Fruit fly (Drosophila melanogaster) whole organism, adult: ENCODE results near the gene CG45081.

Source experiments
- CG11617 ChIP-seq: fragments of 200-800 bp; sonication (Bioruptor generic); optimal IDR thresholded peaks from 2 replicates; lab custom pipeline; 2017; ENCODE audit warnings: mild to moderate bottlenecking, missing biosample characterization, missing genetic modification reagents, missing genetic modification characterization
- CG12768 ChIP-seq: fragments of 200-800 bp; sonication (Bioruptor generic); optimal IDR thresholded peaks from 2 replicates; lab custom pipeline; 2017; ENCODE audit warnings: missing biosample characterization, missing genetic modification characterization, mild to moderate bottlenecking, moderate library complexity, missing genetic modification reagents
- CG14711 ChIP-seq: fragments of 200-800 bp; sonication (Bioruptor generic); optimal IDR thresholded peaks from 2 replicates; lab custom pipeline; 2018; ENCODE audit warnings: missing biosample characterization, mild to moderate bottlenecking, missing genetic modification characterization, moderate library complexity
- CG1620 ChIP-seq: fragments of 200-800 bp; sonication (Bioruptor generic); optimal IDR thresholded peaks from 2 replicates; lab custom pipeline; 2016; ENCODE audit warnings: missing biosample characterization, missing genetic modification characterization
- CG33017 ChIP-seq: fragments of 200-800 bp; sonication (Bioruptor generic); optimal IDR thresholded peaks from 2 replicates; lab custom pipeline; 2018; ENCODE audit warnings: missing biosample characterization, mild to moderate bottlenecking, missing genetic modification characterization, moderate library complexity
- CG5204 ChIP-seq: fragments of 200-800 bp; sonication (Bioruptor generic); optimal IDR thresholded peaks from 2 replicates; lab custom pipeline; 2016; ENCODE audit warnings: missing biosample characterization, missing genetic modification characterization
- CG7045 ChIP-seq: fragments of 200-800 bp; sonication (Bioruptor generic); optimal IDR thresholded peaks from 2 replicates; lab custom pipeline; 2017; ENCODE audit warnings: missing biosample characterization, mild to moderate bottlenecking, missing genetic modification characterization
- CG7101 ChIP-seq: fragments of 200-800 bp; sonication (Bioruptor generic); optimal IDR thresholded peaks from 2 replicates; lab custom pipeline; 2018; ENCODE audit warnings: missing biosample characterization, mild to moderate bottlenecking, missing genetic modification characterization, moderate library complexity
- Clk ChIP-seq: fragments of 200-800 bp; sonication (Bioruptor generic); optimal IDR thresholded peaks from 2 replicates; lab custom pipeline; 2017; ENCODE audit warnings: missing biosample characterization, missing genetic modification characterization
- Crg-1 ChIP-seq: fragments of 200-800 bp; sonication (Bioruptor generic); optimal IDR thresholded peaks from 2 replicates; lab custom pipeline; 2016; ENCODE audit warnings: missing biosample characterization, missing genetic modification characterization
- Hr96 ChIP-seq: fragments of 200-800 bp; sonication (Bioruptor generic); optimal IDR thresholded peaks from 2 replicates; lab custom pipeline; 2016; ENCODE audit warnings: missing biosample characterization, missing genetic modification characterization
- Mnt ChIP-seq: fragments of 200-800 bp; sonication (Bioruptor generic); optimal IDR thresholded peaks from 2 replicates; lab custom pipeline; 2016; ENCODE audit warnings: missing biosample characterization, mild to moderate bottlenecking, missing genetic modification characterization
- bab1 ChIP-seq: fragments of 200-800 bp; sonication (Bioruptor generic); optimal IDR thresholded peaks from 3 replicates; lab custom pipeline; 2019; ENCODE audit warnings: missing biosample characterization, mild to moderate bottlenecking, missing genetic modification characterization, moderate library complexity
- cic ChIP-seq: fragments of 200-800 bp; sonication (Bioruptor generic); optimal IDR thresholded peaks from 2 replicates; lab custom pipeline; 2017; ENCODE audit warnings: missing biosample characterization, mild to moderate bottlenecking, missing genetic modification characterization, moderate library complexity
- cnc ChIP-seq, 2 experiments: fragments of >200 bp; optimal IDR thresholded peaks; 2 replicates each; lab custom pipeline; 2017
- kay ChIP-seq: fragments of 200-800 bp; sonication (Bioruptor generic); peaks from one replicate; lab custom pipeline; 2016; ENCODE audit warnings: missing biosample characterization, missing genetic modification characterization, borderline replicate concordance
- ovo ChIP-seq: fragments of 200-800 bp; sonication (Bioruptor generic); optimal IDR thresholded peaks from 2 replicates; lab custom pipeline; 2016; ENCODE audit warnings: missing biosample characterization, missing genetic modification characterization
- pad ChIP-seq: fragments of 200-800 bp; sonication (Bioruptor generic); optimal IDR thresholded peaks from 3 replicates; lab custom pipeline; 2017; ENCODE audit warnings: missing biosample characterization, missing genetic modification characterization, mild to moderate bottlenecking, moderate library complexity, missing genetic modification reagents
- tj ChIP-seq: fragments of 200-800 bp; sonication (Bioruptor generic); optimal IDR thresholded peaks from 3 replicates; lab custom pipeline; 2017; ENCODE audit warnings: missing biosample characterization, mild to moderate bottlenecking, missing genetic modification characterization, moderate library complexity
- toe ChIP-seq: fragments of 200-800 bp; sonication (Bioruptor generic); optimal IDR thresholded peaks from 2 replicates; lab custom pipeline; 2016; ENCODE audit warnings: missing biosample characterization, missing genetic modification characterization

Gene CG45081

dm6 chr3L:19236554-19236953 is 29.3 kb upstream of the CG45081 start:
- TF ChIP-seq CG14711 (tag; lab: Kevin White, UChicago) (no peak), cnc (optimal IDR thresholded peaks at IDR 0.05; lab: Kevin White, UChicago) (no peak), CG12768 (GFP tag; lab: Kevin White, UChicago) (no peak), Clk (GFP tag; lab: Kevin White, UChicago) (no peak), bab1 (GFP tag; lab: Kevin White, UChicago) (no peak), CG7045 (no peak), tj (GFP tag; lab: Kevin White, UChicago) (no peak), Hr96 (no peak)

dm6 chr3L:19237780-19238179 is 28.1 kb upstream of the CG45081 start:
- no peak for TF ChIP-seq CG33017 (tag; lab: Kevin White, UChicago)
- no peak for TF ChIP-seq tj (GFP tag; lab: Kevin White, UChicago)
- TF ChIP-seq kay (GFP tag; lab: Kevin White, UChicago) = no peak
- TF ChIP-seq ovo (GFP tag; lab: Kevin White, UChicago) = no peak
- no peak for TF ChIP-seq bab1 (GFP tag; lab: Kevin White, UChicago)
- no peak for TF ChIP-seq cnc (optimal IDR thresholded peaks at IDR 0.05; lab: Kevin White, UChicago)
- no peak for TF ChIP-seq pad (GFP tag; lab: Kevin White, UChicago)

DNA sequence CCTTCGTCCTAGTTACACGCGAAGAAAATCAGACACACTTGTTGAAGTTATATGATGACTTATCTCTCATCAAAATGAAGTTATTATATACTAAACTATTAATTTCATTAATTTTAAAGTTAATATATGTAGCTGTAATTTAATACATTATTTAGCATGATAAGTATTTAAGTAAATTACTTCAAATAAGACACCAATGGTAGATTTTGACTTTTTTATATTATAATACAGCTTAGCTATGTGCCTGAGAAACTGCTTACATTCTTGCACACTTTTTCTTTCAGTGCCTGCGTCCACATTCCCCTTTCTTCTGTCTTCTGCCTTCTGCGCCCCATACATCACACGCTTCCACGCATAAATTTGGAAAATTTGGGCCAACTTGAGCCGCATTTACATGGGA is 14.2 kb upstream of the CG45081 start:
- TF ChIP-seq kay (GFP tag; lab: Kevin White, UChicago) = no peak
- no peak for TF ChIP-seq Crg-1 (GFP tag; lab: Kevin White, UChicago)
- TF ChIP-seq Hr96 = no peak
- no peak for TF ChIP-seq pad (GFP tag; lab: Kevin White, UChicago)
- no peak for TF ChIP-seq CG12768 (GFP tag; lab: Kevin White, UChicago)
- no peak for TF ChIP-seq CG1620 (GFP tag; lab: Kevin White, UChicago)
- TF ChIP-seq CG33017 (tag; lab: Kevin White, UChicago) = no peak
- TF ChIP-seq tj (GFP tag; lab: Kevin White, UChicago) = no peak
- TF ChIP-seq CG11617 = no peak
- TF ChIP-seq CG14711 (tag; lab: Kevin White, UChicago) = no peak
- TF ChIP-seq toe (GFP tag; lab: Kevin White, UChicago) = no peak
- TF ChIP-seq cic = no peak
- no peak for TF ChIP-seq CG7101 (tag; lab: Kevin White, UChicago)
- TF ChIP-seq CG7045 = no peak
- no peak for TF ChIP-seq Mnt (GFP tag; lab: Kevin White, UChicago)

DNA sequence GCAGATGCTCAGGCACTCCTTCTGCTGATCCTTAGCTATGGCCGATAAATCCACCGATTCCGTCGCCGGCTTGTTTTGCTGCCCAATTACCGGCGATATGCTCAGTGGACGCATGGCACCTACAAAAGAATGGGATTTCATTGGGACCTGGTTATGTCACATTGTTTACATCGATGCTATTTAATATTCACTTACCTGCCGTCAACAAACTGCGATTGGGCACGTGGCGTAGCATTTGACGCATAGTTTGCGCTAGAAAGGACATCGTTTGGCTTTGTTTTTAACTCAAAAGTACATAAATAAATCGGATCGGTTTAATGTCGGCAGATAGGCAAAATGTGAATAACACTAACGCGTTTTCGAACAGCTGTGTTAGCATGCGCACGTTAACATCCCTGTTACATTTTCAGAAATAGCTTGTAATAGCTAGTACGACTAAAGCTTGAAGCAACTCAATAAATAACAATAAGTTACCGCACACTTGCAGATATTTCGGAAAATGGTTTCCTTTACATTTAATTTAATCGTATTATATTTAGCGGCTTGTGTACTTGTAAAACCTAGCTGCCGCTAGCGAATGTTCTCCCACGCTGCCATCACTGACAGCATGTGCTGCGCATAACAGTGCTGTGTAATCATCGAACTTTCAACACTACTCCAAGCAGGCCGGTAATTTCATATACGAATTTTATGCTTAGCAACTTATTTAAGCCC is 11.0 kb upstream of the CG45081 start, which contains the start of the genes mRpL21 and rept:
Gene mRpL21, minus strand, starts transcription at position 347 of the 714 bp plus-strand sequence.
Gene rept, plus strand, starts transcription at position 626 of the 714 bp plus-strand sequence.
- TF ChIP-seq CG5204 (GFP tag; lab: Kevin White, UChicago) (no peak), CG1620 (GFP tag; lab: Kevin White, UChicago) (peak; percentile 78), Hr96 (peak; percentile 64), Clk (GFP tag; lab: Kevin White, UChicago) (no peak), bab1 (GFP tag; lab: Kevin White, UChicago) (peak; percentile 34), pad (GFP tag; lab: Kevin White, UChicago) (peak; percentile 64), kay (GFP tag; lab: Kevin White, UChicago) (no peak), cnc (optimal IDR thresholded peaks at IDR 0.05; lab: Kevin White, UChicago) (no peak), CG7045 (peak; percentile 63), ovo (GFP tag; lab: Kevin White, UChicago) (peak; percentile 48), CG11617 (peak; percentile 61), tj (GFP tag; lab: Kevin White, UChicago) (peak; percentile 23), cic (peak; percentile 19), CG12768 (GFP tag; lab: Kevin White, UChicago) (peak; percentile 76), CG33017 (tag; lab: Kevin White, UChicago) (peak; percentile 54), Mnt (GFP tag; lab: Kevin White, UChicago) (peak; percentile 97), toe (GFP tag; lab: Kevin White, UChicago) (peak; percentile 73), CG14711 (tag; lab: Kevin White, UChicago) (peak; percentile 41), CG7101 (tag; lab: Kevin White, UChicago) (peak; percentile 74), Crg-1 (GFP tag; lab: Kevin White, UChicago) (peak; percentile 75)

dm6 chr3L:19258199-19258598 is 7.7 kb upstream of the CG45081 start:
- TF ChIP-seq CG5204 (GFP tag; lab: Kevin White, UChicago) (no peak), cic (peak; percentile 6)

DNA sequence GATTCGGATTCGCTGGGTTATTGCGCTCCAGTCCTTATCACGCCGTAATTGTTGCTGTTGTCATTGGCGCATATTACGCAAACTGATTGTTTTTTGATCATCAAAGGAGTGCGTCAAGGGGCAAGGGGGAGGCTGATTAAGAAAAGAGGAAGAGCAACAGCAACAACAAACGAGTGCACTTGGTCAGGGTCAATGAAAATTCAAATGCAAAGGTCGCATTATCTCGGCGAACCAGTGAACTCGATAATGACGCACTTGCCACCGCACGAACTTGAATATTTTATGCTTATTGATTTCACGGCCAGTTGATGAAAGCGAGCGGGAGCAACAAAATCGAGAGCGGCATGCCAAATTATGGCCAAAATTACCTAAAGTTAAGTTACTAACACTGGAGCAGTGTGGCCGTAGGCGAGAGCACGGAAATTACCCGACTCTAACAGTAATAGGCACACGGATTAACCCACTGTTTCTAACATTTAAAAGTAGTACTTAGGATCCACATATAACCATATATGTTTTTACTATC is 5.5 kb upstream of the CG45081 start, which contains the start of gene nes:
Gene nes, minus strand, starts transcription at position 402 of the 526 bp plus-strand sequence.
- no peak for TF ChIP-seq CG33017 (tag; lab: Kevin White, UChicago)
- peak; percentile 8 for TF ChIP-seq CG14711 (tag; lab: Kevin White, UChicago)
- no peak for TF ChIP-seq CG11617
- TF ChIP-seq tj (GFP tag; lab: Kevin White, UChicago) = peak; percentile 48
- peak; percentile 29 for TF ChIP-seq Hr96
- no peak for TF ChIP-seq CG1620 (GFP tag; lab: Kevin White, UChicago)
- no peak for TF ChIP-seq cnc (optimal IDR thresholded peaks at IDR 0.05; lab: Kevin White, UChicago)
- TF ChIP-seq Crg-1 (GFP tag; lab: Kevin White, UChicago) = no peak
- TF ChIP-seq cic = peak; percentile 92
- no peak for TF ChIP-seq CG7101 (tag; lab: Kevin White, UChicago)
- no peak for TF ChIP-seq Clk (GFP tag; lab: Kevin White, UChicago)
- peak; percentile 45 for TF ChIP-seq CG12768 (GFP tag; lab: Kevin White, UChicago)
- no peak for TF ChIP-seq kay (GFP tag; lab: Kevin White, UChicago)
- TF ChIP-seq ovo (GFP tag; lab: Kevin White, UChicago) = no peak
- peak; percentile 26 for TF ChIP-seq bab1 (GFP tag; lab: Kevin White, UChicago)
- TF ChIP-seq Mnt (GFP tag; lab: Kevin White, UChicago) = peak; percentile 72
- TF ChIP-seq CG7045 = peak; percentile 11
